Worm (Caenorhabditis elegans) whole organism, L4 larva: ENCODE data around the gene F01F1.14.
A peak's percentile ranks its signal among the peaks of the same experiment; 100 is the strongest.

ENCODE experiments used
- F44E2.7 ChIP-seq: fragments of 200-800 bp; sonication (Bioruptor generic); IDR thresholded peaks from 2 replicates; pipeline ENCODE4 v2.1.2; 2022; ENCODE audit warnings: missing genetic modification characterization, missing compliant biosample characterization
- T26A8.4 ChIP-seq: fragments of 200-800 bp; sonication (Bioruptor generic); IDR thresholded peaks from 2 replicates; pipeline ENCODE4 v1.3.6; 2022; ENCODE audit warnings: missing genetic modification characterization, missing compliant biosample characterization
- aha-1 ChIP-seq: fragments of 150-350 bp; peaks from one replicate; lab custom pipeline; 2014; ENCODE audit warnings: missing biosample characterization, missing genetic modification characterization
- ama-1 ChIP-seq: fragments of 150-350 bp; optimal IDR thresholded peaks from 2 replicates; lab custom pipeline; 2014; ENCODE audit warnings: inconsistent platforms, mixed read lengths
- ceh-32 ChIP-seq: sonication (generic microtip); optimal IDR thresholded peaks from 2 replicates; lab custom pipeline; 2016; ENCODE audit warnings: mild to moderate bottlenecking, missing genetic modification characterization, missing compliant biosample characterization; ENCODE audit not compliant: poor library complexity
- daf-16 ChIP-seq, 3 experiments: sonication (generic microtip); optimal IDR thresholded peaks; 2 replicates each; lab custom pipeline; 2016 to 2017; ENCODE audit warnings: missing genetic modification characterization in 3 of 3, missing genetic modification reagents in 3 of 3, mild to moderate bottlenecking in 2 of 3, missing compliant biosample characterization in 2 of 3, missing biosample characterization in 1 of 3, moderate library complexity in 1 of 3
- dmd-6 ChIP-seq: fragments of 200-800 bp; sonication (Bioruptor generic); IDR thresholded peaks from 2 replicates; pipeline ENCODE4 v1.3.6; 2022; ENCODE audit warnings: missing genetic modification reagents, missing genetic modification characterization, missing compliant biosample characterization
- dmd-8 ChIP-seq: fragments of 200-800 bp; sonication (Bioruptor generic); IDR thresholded peaks from 2 replicates; pipeline ENCODE4 v1.3.6; 2022; ENCODE audit warnings: missing genetic modification characterization, missing compliant biosample characterization
- dve-1 ChIP-seq: sonication (generic microtip); optimal IDR thresholded peaks from 2 replicates; lab custom pipeline; 2017; ENCODE audit warnings: antibody characterized with exemption, mild to moderate bottlenecking, missing genetic modification characterization, missing compliant biosample characterization; ENCODE audit not compliant: insufficient read depth
- fos-1 ChIP-seq: fragments of 150-350 bp; optimal IDR thresholded peaks from 2 replicates; lab custom pipeline; 2014; ENCODE audit warnings: missing biosample characterization, missing genetic modification characterization
- hlh-11 ChIP-seq: fragments of 200-800 bp; sonication (Bioruptor generic); optimal IDR thresholded peaks from 2 replicates; lab custom pipeline; 2018; ENCODE audit warnings: mild to moderate bottlenecking, missing genetic modification characterization, missing compliant biosample characterization
- hlh-30 ChIP-seq: sonication (generic microtip); optimal IDR thresholded peaks from 2 replicates; lab custom pipeline; 2017; ENCODE audit warnings: antibody characterized with exemption, mild to moderate bottlenecking, missing genetic modification characterization, missing compliant biosample characterization; ENCODE audit not compliant: insufficient read depth
- lin-13 ChIP-seq: fragments of 150-350 bp; optimal IDR thresholded peaks from 2 replicates; lab custom pipeline; 2014; ENCODE audit warnings: missing biosample characterization, missing genetic modification reagents, missing genetic modification characterization
- madf-5 ChIP-seq, 2 experiments: fragments of 200-800 bp; sonication (Bioruptor generic); IDR thresholded peaks; 2 replicates each; pipeline ENCODE4 v1.3.6; 2022; ENCODE audit warnings: missing compliant biosample characterization in 2 of 2, missing genetic modification characterization in 2 of 2
- madf-9 ChIP-seq: fragments of 200-800 bp; sonication (Bioruptor generic); conservative IDR thresholded peaks from 2 replicates; pipeline ENCODE4 v1.3.6; 2022; ENCODE audit warnings: missing genetic modification reagents, missing genetic modification characterization, missing compliant biosample characterization
- mdl-1 ChIP-seq, 2 experiments: fragments of 150-350 bp in 1 of 2; sonication (generic microtip) in 1 of 2; optimal IDR thresholded peaks; 2 replicates each; lab custom pipeline; 2014 to 2017; ENCODE audit warnings: missing biosample characterization in 2 of 2, missing genetic modification characterization in 2 of 2
- mes-2 ChIP-seq: sonication (generic microtip); optimal IDR thresholded peaks from 2 replicates; lab custom pipeline; 2016; ENCODE audit warnings: missing genotype, mild to moderate bottlenecking, missing genetic modification characterization, missing compliant biosample characterization; ENCODE audit not compliant: poor library complexity, severe bottlenecking
- mxl-2 ChIP-seq: fragments of 200-800 bp; sonication (Bioruptor generic); conservative IDR thresholded peaks from 2 replicates; pipeline ENCODE4 v1.3.6; 2022; ENCODE audit warnings: missing genetic modification reagents, missing genetic modification characterization, missing compliant biosample characterization
- nhr-11 ChIP-seq: fragments of 150-350 bp; optimal IDR thresholded peaks from 2 replicates; lab custom pipeline; 2014; ENCODE audit warnings: missing biosample characterization, missing genetic modification characterization
- nhr-237 ChIP-seq: sonication (generic microtip); optimal IDR thresholded peaks from 2 replicates; lab custom pipeline; 2017; ENCODE audit warnings: missing biosample characterization, missing genetic modification characterization
- nhr-28 ChIP-seq: fragments of 150-350 bp; optimal IDR thresholded peaks from 2 replicates; lab custom pipeline; 2014; ENCODE audit warnings: missing biosample characterization, missing genetic modification characterization
- nhr-42 ChIP-seq: fragments of 200-800 bp; sonication (Bioruptor generic); IDR thresholded peaks from 2 replicates; pipeline ENCODE4 v1.3.6; 2022; ENCODE audit warnings: missing genetic modification characterization, missing compliant biosample characterization
- nhr-6 ChIP-seq: fragments of 150-350 bp; optimal IDR thresholded peaks from 2 replicates; lab custom pipeline; 2014; ENCODE audit warnings: missing biosample characterization, missing genetic modification characterization
- php-3 ChIP-seq: fragments of 200-800 bp; sonication (Bioruptor generic); IDR thresholded peaks from 2 replicates; pipeline ENCODE4 v1.3.6; 2022; ENCODE audit warnings: missing genetic modification reagents, missing genetic modification characterization, missing compliant biosample characterization
- pqm-1 ChIP-seq: sonication (generic microtip); optimal IDR thresholded peaks from 2 replicates; lab custom pipeline; 2017; ENCODE audit warnings: missing biosample characterization, missing genetic modification characterization
- snpc-4 ChIP-seq: fragments of 150-350 bp; optimal IDR thresholded peaks from 2 replicates; lab custom pipeline; 2014; ENCODE audit warnings: missing biosample characterization, missing genetic modification characterization
- tag-97 ChIP-seq: fragments of 200-800 bp; sonication (Bioruptor generic); IDR thresholded peaks from 2 replicates; pipeline ENCODE4 v1.3.6; 2022; ENCODE audit warnings: missing genetic modification characterization, missing compliant biosample characterization
- unc-130 ChIP-seq: sonication (generic microtip); optimal IDR thresholded peaks from 2 replicates; lab custom pipeline; 2016; ENCODE audit warnings: missing genetic modification reagents, missing genetic modification characterization, missing compliant biosample characterization
- unc-62 ChIP-seq, 3 experiments: fragments of 150-350 bp in 1 of 3; sonication (generic microtip); optimal IDR thresholded peaks in 2 of 3; peaks in 1 of 3; 1 replicate in 1 of 3; 2 replicates in 2 of 3; lab custom pipeline; 2014 to 2017; ENCODE audit warnings: missing biosample characterization in 3 of 3, missing genetic modification characterization in 3 of 3, missing genetic modification reagents in 3 of 3, missing genotype in 1 of 3
- vab-7 ChIP-seq: fragments of 200-800 bp; sonication (Bioruptor generic); IDR thresholded peaks from 2 replicates; pipeline ENCODE4 v1.3.6; 2022; ENCODE audit warnings: missing genetic modification reagents, missing genetic modification characterization, missing compliant biosample characterization
- zfp-2 ChIP-seq: sonication (generic microtip); optimal IDR thresholded peaks from 2 replicates; lab custom pipeline; 2016; ENCODE audit warnings: mild to moderate bottlenecking, missing genetic modification characterization, missing compliant biosample characterization

Gene F01F1.14

ce11 chrIII:5871760-5872159 lies 11.0 kb downstream of the F01F1.14 start, which contains the start of the genes F01F1.11 and F01F1.3 (continued):
- TF ChIP-seq lin-13 = peak; percentile 26
- TF ChIP-seq nhr-237 (tag; lab: Kevin White, UChicago) = no peak
- TF ChIP-seq mdl-1 (tag; optimal IDR thresholded peaks at IDR 0.05; lab: Kevin White, UChicago) = no peak
- no peak for TF ChIP-seq vab-7
- peak; percentile 71 for TF ChIP-seq dmd-6
- no peak for TF ChIP-seq F44E2.7 (GFP tag; lab: Robert Waterston, UW)
- no peak for TF ChIP-seq nhr-11 (tag; lab: Kevin White, UChicago)
- TF ChIP-seq unc-62 (GFP tag; optimal IDR thresholded peaks at IDR 0.05 in 1 of 2; lab: Kevin White, UChicago) = no peak
- no peak for TF ChIP-seq unc-62 (tag; optimal IDR thresholded peaks at IDR 0.05; lab: Kevin White, UChicago)
- peak; percentile 50; the same call in 1 of the 2 replicates for TF ChIP-seq T26A8.4 (GFP tag; lab: Robert Waterston, UW)
- TF ChIP-seq dmd-8 (GFP tag; lab: Robert Waterston, UW) = no peak
- TF ChIP-seq madf-5 (GFP tag; IDR thresholded peaks at IDR 0.05; lab: Robert Waterston, UW) = no peak
- TF ChIP-seq unc-130 (GFP tag; lab: Kevin White, UChicago) = peak; percentile 83
- no peak for TF ChIP-seq ceh-32
- peak; percentile 62 for TF ChIP-seq nhr-6 (tag; lab: Kevin White, UChicago)
- no peak for TF ChIP-seq php-3 (GFP tag; lab: Robert Waterston, UW)
- peak; percentile 41 for TF ChIP-seq nhr-28
- TF ChIP-seq fos-1 (tag; lab: Kevin White, UChicago) = no peak

- TF ChIP-seq pqm-1 (tag; lab: Kevin White, UChicago) = no peak
Observed at ce11 chrIII:5869429-5869828, 13.3 kb downstream of the F01F1.14 start, which contains the start of gene F01F1.15. TSS of gene F01F1.15 (minus strand) at chrIII:5869529.

DNA sequence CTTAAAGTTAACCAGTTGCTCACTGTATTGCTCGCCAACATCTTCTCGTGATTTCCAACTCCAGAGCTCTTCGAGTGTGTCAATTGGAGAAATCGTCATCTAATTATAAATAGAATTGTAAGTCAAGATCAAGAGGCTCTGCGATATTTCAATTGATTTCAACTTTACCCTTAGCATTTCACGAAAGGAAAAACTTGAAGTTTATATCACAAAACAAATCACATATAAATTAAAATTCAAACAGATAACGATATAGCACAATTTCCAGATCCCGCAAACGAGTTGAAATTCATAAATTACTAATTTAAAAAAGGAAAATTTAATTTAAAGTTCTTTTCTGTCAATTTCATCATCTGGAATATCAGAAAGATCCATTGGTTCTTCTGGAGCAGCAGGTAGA lies 14.3 kb downstream of the F01F1.14 start, which contains the start of gene eng-1:
Gene eng-1, minus strand, starts transcription at position 101 of the 400 bp plus-strand sequence.
- TF ChIP-seq aha-1 (tag; lab: Kevin White, UChicago) = peak; percentile 58
- TF ChIP-seq madf-9 = no peak
- no peak for TF ChIP-seq tag-97 (GFP tag; lab: Robert Waterston, UW)
- no peak for TF ChIP-seq snpc-4 (tag; lab: Kevin White, UChicago)

DNA sequence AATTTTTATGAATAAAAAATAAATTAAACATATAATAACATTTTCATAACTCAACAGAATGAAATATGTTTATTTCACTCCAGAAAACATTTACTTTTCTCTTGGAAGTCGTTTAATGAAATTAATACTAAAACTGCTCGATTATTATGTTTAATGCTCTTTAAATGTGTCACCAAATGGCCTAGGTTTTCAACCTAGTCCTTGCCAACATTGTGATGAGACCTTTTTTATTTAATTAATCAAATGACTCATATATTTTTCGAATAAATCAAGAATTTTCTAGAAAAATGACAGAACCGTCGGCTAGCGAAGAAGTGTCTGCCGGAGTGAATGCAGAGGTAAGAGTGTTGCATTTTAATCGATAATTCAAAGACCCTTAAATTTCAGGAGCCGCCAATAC lies 18.5 kb downstream of the F01F1.14 start, which contains the start of gene rabn-5:
Gene rabn-5, plus strand, starts transcription at position 284 of the 400 bp plus-strand sequence.
- no peak for TF ChIP-seq mxl-2
- TF ChIP-seq hlh-30 (tag; lab: Kevin White, UChicago) = peak; percentile 40
- peak; percentile 64 for TF ChIP-seq mes-2 (tag; lab: Kevin White, UChicago)

- peak; percentile 71 for TF ChIP-seq dve-1 (tag; lab: Kevin White, UChicago)
- no peak for TF ChIP-seq daf-16 (GFP tag; optimal IDR thresholded peaks at IDR 0.05; lab: Kevin White, UChicago)
- TF ChIP-seq daf-16 (tag; optimal IDR thresholded peaks at IDR 0.05; lab: Kevin White, UChicago) = peak; percentile 48
- no peak for TF ChIP-seq zfp-2 (tag; lab: Kevin White, UChicago)
- TF ChIP-seq pqm-1 (tag; lab: Kevin White, UChicago) = peak; percentile 97
- peak; percentile 39 for TF ChIP-seq hlh-11 (tag; lab: Kevin White, UChicago)
- TF ChIP-seq nhr-42 = no peak
- TF ChIP-seq dmd-6 = peak; percentile 49; the same call in 1 of the 2 replicates
- peak; percentile 41 for TF ChIP-seq nhr-28
Observed at ce11 chrIII:5863774-5864173, 18.9 kb downstream of the F01F1.14 start, which contains the start of gene dnpp-1. TSS of gene dnpp-1 (minus strand) at chrIII:5863803.

- TF ChIP-seq ama-1 = peak; percentile 39
- TF ChIP-seq nhr-237 (tag; lab: Kevin White, UChicago) = no peak
- TF ChIP-seq aha-1 (tag; lab: Kevin White, UChicago) = no peak
Observed at ce11 chrIII:5859008-5859407, 23.7 kb downstream of the F01F1.14 start, which contains the start of gene dpf-4. TSS of gene dpf-4 (plus strand) at chrIII:5859308.
